Worm (Caenorhabditis elegans): ENCODE measurements around the gene R11A8.1.

R11A8.1 gene

ce11 chrIV:10381035-10381434 is 24.1 kb upstream of the R11A8.1 start:
- TF ChIP-seq T22C8.4 (GFP tag; IDR thresholded peaks at IDR 0.05), result no peak
- no peak for TF ChIP-seq tab-1 (GFP tag; IDR thresholded peaks at IDR 0.05)
- TF ChIP-seq klf-2 (GFP tag; conservative IDR thresholded peaks at IDR 0.05), result no peak
- no peak for TF ChIP-seq flt-1 (GFP tag; IDR thresholded peaks at IDR 0.05)
- no peak for TF ChIP-seq med-1 (GFP tag; optimal IDR thresholded peaks at IDR 0.05; ENCODE audit: insufficient read depth)
- TF ChIP-seq ztf-23 (GFP tag; IDR thresholded peaks at IDR 0.05), result no peak
- no peak for TF ChIP-seq ztf-29 (GFP tag; IDR thresholded peaks at IDR 0.05)
- TF ChIP-seq ref-1 (GFP tag; conservative IDR thresholded peaks at IDR 0.05), result no peak
- TF ChIP-seq cog-1 (tag; optimal IDR thresholded peaks at IDR 0.05), result no peak

ce11 chrIV:10380626-10381025 is 23.7 kb upstream of the R11A8.1 start:
- TF ChIP-seq cog-1 (tag; optimal IDR thresholded peaks at IDR 0.05) (peak; percentile 13), klf-2 (GFP tag; conservative IDR thresholded peaks at IDR 0.05) (no peak), ztf-29 (GFP tag; IDR thresholded peaks at IDR 0.05) (no peak), T22C8.4 (GFP tag; IDR thresholded peaks at IDR 0.05) (0 out of 2 replicates have a peak, but pooled peaks have one; percentile 26), ref-1 (GFP tag; conservative IDR thresholded peaks at IDR 0.05) (no peak), ztf-23 (GFP tag; IDR thresholded peaks at IDR 0.05) (no peak)

ce11 chrIV:10374601-10375000 is 17.6 kb upstream of the R11A8.1 start, which contains the start of gene mask-1:
TSS of gene mask-1 (plus strand) at chrIV:10374901.
- TF ChIP-seq tab-1 (GFP tag; IDR thresholded peaks at IDR 0.05), result no peak
- TF ChIP-seq flt-1 (GFP tag; IDR thresholded peaks at IDR 0.05), result no peak
- no peak for TF ChIP-seq med-1 (GFP tag; optimal IDR thresholded peaks at IDR 0.05; ENCODE audit: insufficient read depth)
- TF ChIP-seq T22C8.4 (GFP tag; IDR thresholded peaks at IDR 0.05), result no peak
- TF ChIP-seq cog-1 (tag; optimal IDR thresholded peaks at IDR 0.05), result no peak
- TF ChIP-seq ref-1 (GFP tag; conservative IDR thresholded peaks at IDR 0.05), result no peak
- no peak for TF ChIP-seq ztf-29 (GFP tag; IDR thresholded peaks at IDR 0.05)
- no peak for TF ChIP-seq klf-2 (GFP tag; conservative IDR thresholded peaks at IDR 0.05)
- no peak for TF ChIP-seq ztf-23 (GFP tag; IDR thresholded peaks at IDR 0.05)

- TF ChIP-seq ztf-29 (GFP tag; IDR thresholded peaks at IDR 0.05) (0 out of 2 replicates have a peak, but pooled peaks have one; percentile 26), ztf-23 (GFP tag; IDR thresholded peaks at IDR 0.05) (0 out of 2 replicates have a peak, but pooled peaks have one; percentile 56), klf-2 (GFP tag; conservative IDR thresholded peaks at IDR 0.05) (no peak), med-1 (GFP tag; optimal IDR thresholded peaks at IDR 0.05; ENCODE audit: insufficient read depth) (peak; percentile 20), flt-1 (GFP tag; IDR thresholded peaks at IDR 0.05) (0 out of 2 replicates have a peak, but pooled peaks have one; percentile 46), T22C8.4 (GFP tag; IDR thresholded peaks at IDR 0.05) (no peak)
These were observed 16.9 kb upstream of the R11A8.1 start, which contains the start of gene mpz-5 for ce11 chrIV:10373772-10374288. TSS of gene mpz-5 (minus strand) at chrIV:10373822.

DNA sequence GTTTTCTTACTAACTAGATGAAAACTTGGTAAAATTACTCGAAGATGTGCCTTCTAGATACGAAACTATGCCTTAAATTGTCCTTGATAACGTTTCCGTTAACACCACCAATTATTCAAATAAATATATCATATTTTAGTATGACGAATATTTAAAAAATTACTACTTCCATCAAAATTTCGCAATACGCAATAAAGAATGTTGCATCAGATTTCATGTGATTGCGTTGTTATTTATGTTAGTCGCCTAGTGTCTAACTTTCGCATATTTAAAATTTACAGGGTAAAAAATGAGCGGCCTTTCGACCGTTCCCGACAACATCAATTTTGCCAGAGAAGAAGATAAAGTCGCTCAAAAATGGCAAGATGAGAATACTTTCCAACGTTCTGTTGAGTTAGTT is 11.4 kb upstream of the R11A8.1 start, which contains the start of gene iars-1:
Gene iars-1, plus strand, starts transcription at position 276 of the 400 bp plus-strand sequence.
- TF ChIP-seq tab-1 (GFP tag; IDR thresholded peaks at IDR 0.05), result no peak
- TF ChIP-seq cog-1 (tag; optimal IDR thresholded peaks at IDR 0.05), result no peak
- no peak for TF ChIP-seq klf-2 (GFP tag; conservative IDR thresholded peaks at IDR 0.05)
- TF ChIP-seq med-1 (GFP tag; optimal IDR thresholded peaks at IDR 0.05; ENCODE audit: insufficient read depth), result no peak
- TF ChIP-seq T22C8.4 (GFP tag; IDR thresholded peaks at IDR 0.05), result no peak

DNA sequence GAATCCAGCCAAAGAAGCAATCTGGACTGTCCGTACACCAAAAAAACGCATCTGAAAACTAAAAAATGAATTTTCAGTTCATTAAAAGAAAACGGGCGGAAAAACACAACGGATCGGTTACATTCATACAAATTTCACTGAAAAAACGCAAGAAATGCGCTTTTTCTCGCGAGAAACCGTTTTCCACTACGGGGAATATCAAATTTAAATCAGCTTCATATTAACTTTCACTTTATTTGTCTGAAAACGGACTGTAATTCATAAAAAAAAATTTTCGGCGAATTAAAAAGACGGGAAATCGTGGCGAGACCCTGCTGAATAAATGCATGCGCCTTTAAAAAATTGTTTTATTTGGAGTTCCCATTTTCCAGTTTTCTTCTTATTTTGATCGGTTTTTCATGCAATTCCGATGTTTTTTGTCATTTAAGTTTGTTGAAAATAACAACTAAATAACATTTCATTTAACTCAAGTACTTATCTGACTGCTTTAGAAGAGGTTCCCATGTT is 10.8 kb upstream of the R11A8.1 start, which contains the start of gene pges-2:
Gene pges-2, minus strand, starts transcription at position 51 of the 507 bp plus-strand sequence.
- no peak for TF ChIP-seq tab-1 (GFP tag; IDR thresholded peaks at IDR 0.05)
- TF ChIP-seq T22C8.4 (GFP tag; IDR thresholded peaks at IDR 0.05), result no peak
- no peak for TF ChIP-seq med-1 (GFP tag; optimal IDR thresholded peaks at IDR 0.05; ENCODE audit: insufficient read depth)
- TF ChIP-seq klf-2 (GFP tag; conservative IDR thresholded peaks at IDR 0.05), result no peak
- no peak for TF ChIP-seq ref-1 (GFP tag; conservative IDR thresholded peaks at IDR 0.05)
- no peak for TF ChIP-seq ztf-29 (GFP tag; IDR thresholded peaks at IDR 0.05)
- no peak for TF ChIP-seq flt-1 (GFP tag; IDR thresholded peaks at IDR 0.05)
- TF ChIP-seq cog-1 (tag; optimal IDR thresholded peaks at IDR 0.05), result no peak
- no peak for TF ChIP-seq ztf-23 (GFP tag; IDR thresholded peaks at IDR 0.05)

DNA sequence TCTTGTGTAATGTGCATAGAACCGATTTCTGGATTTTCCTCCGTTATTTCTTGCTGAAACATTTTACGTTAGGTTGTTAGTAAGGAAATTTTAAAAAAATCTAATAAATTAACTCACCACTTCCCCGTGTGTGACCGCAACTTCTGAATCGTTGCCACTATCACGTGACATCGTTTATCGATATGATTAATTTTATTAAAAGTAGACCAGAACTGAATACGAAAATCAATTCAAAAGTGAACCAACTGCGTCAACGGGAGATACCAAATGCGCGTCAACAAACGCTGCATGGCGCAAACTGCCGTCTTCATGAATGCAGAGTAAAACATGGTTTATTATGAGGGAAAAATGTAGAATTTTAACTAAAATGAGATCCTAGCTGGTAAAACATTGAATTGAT is 9.0 kb upstream of the R11A8.1 start, which contains the start of gene sir-2.1:
Gene sir-2.1, minus strand, starts transcription at position 212 of the 400 bp plus-strand sequence.
- TF ChIP-seq ztf-29 (GFP tag; IDR thresholded peaks at IDR 0.05), result no peak
- TF ChIP-seq med-1 (GFP tag; optimal IDR thresholded peaks at IDR 0.05; ENCODE audit: insufficient read depth), result no peak
- TF ChIP-seq ref-1 (GFP tag; conservative IDR thresholded peaks at IDR 0.05), result no peak
- TF ChIP-seq tab-1 (GFP tag; IDR thresholded peaks at IDR 0.05), result no peak
- TF ChIP-seq flt-1 (GFP tag; IDR thresholded peaks at IDR 0.05), result no peak
- TF ChIP-seq klf-2 (GFP tag; conservative IDR thresholded peaks at IDR 0.05), result no peak
- TF ChIP-seq T22C8.4 (GFP tag; IDR thresholded peaks at IDR 0.05), result no peak
- TF ChIP-seq ztf-23 (GFP tag; IDR thresholded peaks at IDR 0.05), result no peak

ce11 chrIV:10360336-10360735 is 3.4 kb upstream of the R11A8.1 start, which contains the start of gene ugt-59:
TSS of gene ugt-59 (plus strand) at chrIV:10360636.
- no peak for TF ChIP-seq tab-1 (GFP tag; IDR thresholded peaks at IDR 0.05)

DNA sequence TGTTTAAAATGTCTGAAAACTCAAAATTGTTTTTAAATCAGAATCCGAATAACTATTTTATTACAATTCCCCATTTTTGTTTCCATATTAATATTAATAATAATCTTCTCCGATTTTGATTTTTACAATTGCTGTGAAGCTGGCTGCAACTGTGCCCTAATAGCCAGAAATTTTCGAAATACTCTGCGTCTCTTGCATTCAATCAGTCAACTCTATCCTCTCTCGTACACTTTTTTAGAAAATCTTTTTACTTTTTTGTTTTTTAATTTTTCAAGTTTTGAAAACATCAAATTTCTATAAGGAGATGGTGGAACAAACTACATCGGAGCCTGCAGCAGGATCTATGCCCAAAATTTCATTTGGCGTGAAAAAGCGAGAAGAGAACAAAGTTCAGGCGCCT is 870 bp upstream of the R11A8.1 start, which contains the start of gene gkow-1:
Gene gkow-1, plus strand, starts transcription at position 301 of the 400 bp plus-strand sequence.
- no peak for TF ChIP-seq flt-1 (GFP tag; IDR thresholded peaks at IDR 0.05)
- no peak for TF ChIP-seq klf-2 (GFP tag; conservative IDR thresholded peaks at IDR 0.05)
- no peak for TF ChIP-seq ref-1 (GFP tag; conservative IDR thresholded peaks at IDR 0.05)
- no peak for TF ChIP-seq med-1 (GFP tag; optimal IDR thresholded peaks at IDR 0.05; ENCODE audit: insufficient read depth)
- TF ChIP-seq ztf-23 (GFP tag; IDR thresholded peaks at IDR 0.05), result no peak
- TF ChIP-seq T22C8.4 (GFP tag; IDR thresholded peaks at IDR 0.05), result no peak
- no peak for TF ChIP-seq cog-1 (tag; optimal IDR thresholded peaks at IDR 0.05)
- TF ChIP-seq tab-1 (GFP tag; IDR thresholded peaks at IDR 0.05), result no peak

- no peak for TF ChIP-seq ztf-29 (GFP tag; IDR thresholded peaks at IDR 0.05)
- TF ChIP-seq med-1 (GFP tag; optimal IDR thresholded peaks at IDR 0.05; ENCODE audit: insufficient read depth), result no peak
- TF ChIP-seq ref-1 (GFP tag; conservative IDR thresholded peaks at IDR 0.05), result no peak
- no peak for TF ChIP-seq flt-1 (GFP tag; IDR thresholded peaks at IDR 0.05)
- TF ChIP-seq tab-1 (GFP tag; IDR thresholded peaks at IDR 0.05), result no peak
- no peak for TF ChIP-seq ztf-23 (GFP tag; IDR thresholded peaks at IDR 0.05)
- TF ChIP-seq cog-1 (tag; optimal IDR thresholded peaks at IDR 0.05), result no peak
- no peak for TF ChIP-seq T22C8.4 (GFP tag; IDR thresholded peaks at IDR 0.05)
- TF ChIP-seq klf-2 (GFP tag; conservative IDR thresholded peaks at IDR 0.05), result no peak
These were observed 4.7 kb downstream of the R11A8.1 start, which contains the start of gene Y43C5B.2 for ce11 chrIV:10352243-10352642. TSS of gene Y43C5B.2 (minus strand) at chrIV:10352343.
